Worm (Caenorhabditis elegans): ENCODE measurements around the gene ZC443.2.

ZC443.2 gene

DNA sequence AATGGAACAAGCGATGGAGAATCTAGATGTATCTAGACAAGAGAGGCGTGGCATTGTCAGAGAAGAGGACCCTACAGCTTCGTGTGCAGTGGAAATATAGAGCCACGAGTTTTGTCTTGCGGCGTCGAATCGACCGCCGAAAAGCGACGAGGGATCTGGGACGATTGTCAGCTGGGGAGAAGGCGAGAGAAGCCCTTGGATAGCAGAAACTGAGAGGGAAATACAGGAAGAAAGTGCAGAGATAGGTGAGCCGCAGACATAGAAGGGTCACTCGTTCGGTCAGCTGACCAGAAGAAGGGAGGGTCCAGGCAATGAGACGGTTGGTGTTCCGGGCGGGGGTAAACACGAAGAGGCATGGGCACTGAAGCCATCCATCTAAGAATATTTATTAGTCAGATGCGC lies 3.5 kb upstream of the ZC443.2 start (continued):
- no peak for TF ChIP-seq ets-5 (GFP tag; IDR thresholded peaks at IDR 0.05)
- no peak for TF ChIP-seq nhr-237 (tag; optimal IDR thresholded peaks at IDR 0.05)
- TF ChIP-seq mep-1 (tag; optimal IDR thresholded peaks at IDR 0.05), result peak; percentile 0
- TF ChIP-seq lin-35 (GFP tag; optimal IDR thresholded peaks at IDR 0.05), result peak; percentile 54 to 63
- TF ChIP-seq lin-39 (tag; optimal IDR thresholded peaks at IDR 0.05), result no peak
- TF ChIP-seq sptf-1 (tag; optimal IDR thresholded peaks at IDR 0.05), result no peak
- TF ChIP-seq xbp-1 (tag; optimal IDR thresholded peaks at IDR 0.05), result peak; percentile 47
- no peak for TF ChIP-seq zag-1 (tag; optimal IDR thresholded peaks at IDR 0.05)
- peak; percentile 52 for TF ChIP-seq nhr-20 (tag; optimal IDR thresholded peaks at IDR 0.05)
- TF ChIP-seq dsc-1 (tag; optimal IDR thresholded peaks at IDR 0.05), result peak; percentile 39
- TF ChIP-seq fkh-8 (tag; optimal IDR thresholded peaks at IDR 0.05), result peak; percentile 87
- TF ChIP-seq blmp-1 (tag; optimal IDR thresholded peaks at IDR 0.05), result no peak
- peak; percentile 87 for TF ChIP-seq nhr-71 (tag; optimal IDR thresholded peaks at IDR 0.05)
- peak; percentile 9 for TF ChIP-seq nhr-11 (tag; optimal IDR thresholded peaks at IDR 0.05)
- peak; percentile 25 for TF ChIP-seq lir-3 (tag; optimal IDR thresholded peaks at IDR 0.05; ENCODE audit: poor library complexity)
- TF ChIP-seq aha-1 (tag; optimal IDR thresholded peaks at IDR 0.05), result no peak
- TF ChIP-seq nhr-12 (tag; optimal IDR thresholded peaks at IDR 0.05), result no peak
- no peak for TF ChIP-seq C04F5.9 (tag; optimal IDR thresholded peaks at IDR 0.05)
- peak; percentile 81 for TF ChIP-seq unc-86 (tag; optimal IDR thresholded peaks at IDR 0.05)
- peak; percentile 76 for TF ChIP-seq rnt-1 (tag; optimal IDR thresholded peaks at IDR 0.05)
- peak; percentile 72 for TF ChIP-seq tbx-2 (tag; optimal IDR thresholded peaks at IDR 0.05)
- peak; percentile 19 for TF ChIP-seq sox-4 (tag; optimal IDR thresholded peaks at IDR 0.05)
- no peak for TF ChIP-seq aly-2 (tag; optimal IDR thresholded peaks at IDR 0.05)
- TF ChIP-seq unc-62 (GFP tag; optimal IDR thresholded peaks at IDR 0.05), result no peak
- TF ChIP-seq ztf-4 (tag; optimal IDR thresholded peaks at IDR 0.05), result peak; percentile 38
- TF ChIP-seq pax-3 (tag; optimal IDR thresholded peaks at IDR 0.05), result peak; percentile 90
- no peak for TF ChIP-seq elt-2 (tag; optimal IDR thresholded peaks at IDR 0.05)
- TF ChIP-seq nhr-76 (tag; optimal IDR thresholded peaks at IDR 0.05), result no peak
- TF ChIP-seq Y116A8C.19 (tag; optimal IDR thresholded peaks at IDR 0.05; ENCODE audit: borderline replicate concordance), result no peak
- peak; percentile 37 for TF ChIP-seq egl-13 (tag; optimal IDR thresholded peaks at IDR 0.05)
- no peak for TF ChIP-seq vab-15 (tag; optimal IDR thresholded peaks at IDR 0.05)
- no peak for TF ChIP-seq C16A3.4 (tag; optimal IDR thresholded peaks at IDR 0.05)
- no peak for TF ChIP-seq fkh-4 (tag; optimal IDR thresholded peaks at IDR 0.05; ENCODE audit: borderline replicate concordance)
- TF ChIP-seq unc-98 (GFP tag; IDR thresholded peaks at IDR 0.05), result no peak
- TF ChIP-seq ztf-11 (tag; optimal IDR thresholded peaks at IDR 0.05), result peak in 1 of 2 experiments; percentile 42
- TF ChIP-seq hlh-17 (GFP tag; optimal IDR thresholded peaks at IDR 0.05; ENCODE audit: borderline replicate concordance), result no peak
- peak; percentile 11 for TF ChIP-seq jun-1 (tag; optimal IDR thresholded peaks at IDR 0.05)
- TF ChIP-seq nhr-47 (tag; optimal IDR thresholded peaks at IDR 0.05), result peak; percentile 80
- TF ChIP-seq efl-1 (optimal IDR thresholded peaks at IDR 0.05), result peak; percentile 62 to 75
- TF ChIP-seq efl-1 (GFP tag; optimal IDR thresholded peaks at IDR 0.05 in 1 of 2), result peak; percentile 37 to 91
- no peak for TF ChIP-seq alr-1 (tag; optimal IDR thresholded peaks at IDR 0.05; ENCODE audit: borderline replicate concordance)
- TF ChIP-seq dpl-1 (GFP tag; optimal IDR thresholded peaks at IDR 0.05), result peak; percentile 15 to 42 (median 40)
- TF ChIP-seq nhr-19 (GFP tag; conservative IDR thresholded peaks at IDR 0.05), result peak; percentile 65
- peak; percentile 28 for TF ChIP-seq snpc-4 (tag; optimal IDR thresholded peaks at IDR 0.05)
- TF ChIP-seq mef-2 (tag; optimal IDR thresholded peaks at IDR 0.05), result no peak
- TF ChIP-seq pag-3 (tag; optimal IDR thresholded peaks at IDR 0.05; ENCODE audit: borderline replicate concordance, insufficient read depth), result no peak
- no peak for TF ChIP-seq ces-1 (GFP tag; optimal IDR thresholded peaks at IDR 0.05)
- no peak for TF ChIP-seq nhr-90 (tag; optimal IDR thresholded peaks at IDR 0.05; ENCODE audit: poor library complexity)
- no peak for TF ChIP-seq tlp-1 (tag; optimal IDR thresholded peaks at IDR 0.05)
- TF ChIP-seq ceh-82 (tag; optimal IDR thresholded peaks at IDR 0.05), result peak; percentile 32 to 53 (median 51)
- TF ChIP-seq irx-1 (tag; optimal IDR thresholded peaks at IDR 0.05), result peak; percentile 32

Data from whole organism, L1 larva.